Worm (Caenorhabditis elegans): ENCODE data around the gene cri-3.
"Not testable (repeated sequence)": the region's sequence is repeated elsewhere in the genome, so short reads cannot be mapped to it uniquely, and the experiment has no call there.

Gene cri-3

DNA sequence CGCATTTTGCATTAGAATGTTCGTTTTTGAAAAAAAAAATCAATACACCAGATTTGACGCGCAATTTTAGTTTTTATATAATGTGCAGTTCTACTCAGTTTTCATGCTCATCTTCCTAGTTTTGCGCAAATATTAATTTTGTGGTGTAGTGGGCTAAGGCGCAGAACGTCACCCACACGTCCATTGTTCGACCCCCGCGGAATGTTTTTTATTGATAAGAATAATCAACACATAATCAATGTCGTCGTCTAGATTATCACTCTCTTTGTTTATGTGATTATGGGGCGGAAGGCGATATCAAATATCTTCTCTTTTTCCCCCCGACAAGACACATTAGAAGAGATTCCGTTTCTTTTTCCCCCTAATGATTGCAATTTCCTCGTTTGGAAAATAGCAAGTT is 40.4 kb upstream of the cri-3 start:
- TF ChIP-seq attf-3 (GFP tag; conservative IDR thresholded peaks at IDR 0.05) (no peak), hmg-20 (GFP tag; IDR thresholded peaks at IDR 0.05) (no peak), ztf-25 (GFP tag; IDR thresholded peaks at IDR 0.05) (no peak), hmg-1.2 (GFP tag; IDR thresholded peaks at IDR 0.05) (0 out of 2 replicates have a peak, but pooled peaks have one; percentile 16), xnd-1 (tag; optimal IDR thresholded peaks at IDR 0.05) (no peak), dpl-1 (GFP tag; optimal IDR thresholded peaks at IDR 0.05) (no peak), cebp-1 (GFP tag; IDR thresholded peaks at IDR 0.05) (no peak), cebp-1 (tag; optimal IDR thresholded peaks at IDR 0.05) (no peak), B0261.1 (tag; optimal IDR thresholded peaks at IDR 0.05) (peak; percentile 49), sea-2 (GFP tag; IDR thresholded peaks at IDR 0.05) (no peak), let-607 (tag; optimal IDR thresholded peaks at IDR 0.05) (no peak), madf-6 (GFP tag; IDR thresholded peaks at IDR 0.05) (no peak), cebp-2 (GFP tag; IDR thresholded peaks at IDR 0.05) (no peak), Y53G8AR.9 (GFP tag; conservative IDR thresholded peaks at IDR 0.05) (no peak), tbp1 (GFP tag; optimal IDR thresholded peaks at IDR 0.05) (peak; percentile 79), nfya-1 (tag; optimal IDR thresholded peaks at IDR 0.05; ENCODE audit: borderline replicate concordance, insufficient read depth) (no peak), lin-26 (GFP tag; IDR thresholded peaks at IDR 0.05) (no peak), ama-1 (optimal IDR thresholded peaks at IDR 0.05) (no peak), ama-1 (GFP tag; optimal IDR thresholded peaks at IDR 0.05) (no peak), rpc-1 (optimal IDR thresholded peaks at IDR 0.05) (peak; percentile 44), rpc-1 (tag; optimal IDR thresholded peaks at IDR 0.05) (peak; percentile 71), snpc-1.1 (tag; optimal IDR thresholded peaks at IDR 0.05; ENCODE audit: insufficient read depth) (no peak), ztf-18 (tag; optimal IDR thresholded peaks at IDR 0.05) (no peak), F33H1.4 (GFP tag; IDR thresholded peaks at IDR 0.05) (0 out of 2 replicates have a peak, but pooled peaks have one; percentile 23), lsl-1 (GFP tag; optimal IDR thresholded peaks at IDR 0.05) (peak; percentile 4), F57C9.4 (tag; optimal IDR thresholded peaks at IDR 0.05) (no peak)

DNA sequence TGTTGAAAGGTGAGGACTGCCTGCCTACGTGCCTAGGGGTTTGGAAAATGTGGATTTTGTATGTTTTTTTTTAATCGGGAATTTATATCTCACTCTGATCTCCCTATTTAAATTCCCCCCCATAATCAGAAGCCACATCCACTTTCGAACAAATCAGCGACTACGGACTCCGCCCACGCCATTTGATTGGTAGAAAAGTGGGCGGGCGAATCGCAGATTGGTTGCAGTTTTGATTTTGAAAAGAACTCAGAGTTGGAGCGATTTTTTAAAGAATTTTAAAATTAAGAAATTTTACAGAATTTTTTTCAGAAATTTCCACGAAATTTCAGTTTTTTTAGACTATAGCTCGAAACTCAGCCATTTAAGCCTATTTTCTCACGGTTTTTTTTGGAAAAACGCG is 36.1 kb upstream of the cri-3 start:
- TF ChIP-seq lsl-1 (GFP tag; optimal IDR thresholded peaks at IDR 0.05) (no peak), hmg-1.2 (GFP tag; IDR thresholded peaks at IDR 0.05) (no peak), F10E7.11 (tag; optimal IDR thresholded peaks at IDR 0.05) (no peak), cebp-2 (GFP tag; IDR thresholded peaks at IDR 0.05) (no peak), nfya-2 (GFP tag; IDR thresholded peaks at IDR 0.05) (no peak), unc-62 (GFP tag; optimal IDR thresholded peaks at IDR 0.05) (no peak), tbx-9 (tag; optimal IDR thresholded peaks at IDR 0.05; ENCODE audit: borderline replicate concordance) (no peak), hsf-1 (GFP tag; IDR thresholded peaks at IDR 0.05) (no peak), nhr-179 (tag; optimal IDR thresholded peaks at IDR 0.05) (no peak), madf-3 (GFP tag; IDR thresholded peaks at IDR 0.05) (no peak)

DNA sequence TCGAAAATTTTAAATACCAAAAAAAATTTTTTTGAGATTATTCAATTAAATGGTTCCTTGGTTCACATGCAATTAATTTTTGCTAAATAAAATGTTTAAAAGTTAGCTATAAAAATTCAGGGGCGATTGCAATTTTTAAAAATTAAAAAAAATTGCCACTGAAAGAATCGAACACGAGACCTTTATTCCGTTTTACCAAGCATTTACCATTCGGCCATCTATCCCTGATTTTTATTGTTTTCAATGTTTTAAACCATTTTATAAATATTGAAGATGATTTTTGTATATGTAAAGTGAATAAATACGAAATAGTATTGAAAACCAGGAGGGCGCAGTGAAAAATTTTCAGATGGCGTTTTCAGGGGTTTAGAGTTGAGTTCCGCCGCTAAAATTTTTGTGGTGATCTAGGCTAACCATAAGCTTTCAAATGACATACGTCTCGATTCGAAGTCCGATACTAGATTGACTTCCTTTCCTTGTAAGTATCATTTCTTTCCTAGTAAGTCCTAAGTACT is 33.9 kb upstream of the cri-3 start:
- TF ChIP-seq rpc-1 (optimal IDR thresholded peaks at IDR 0.05) = not testable (repeated sequence)
- TF ChIP-seq rpc-1 (tag; optimal IDR thresholded peaks at IDR 0.05) = peak; percentile 57
- peak; percentile 64 for TF ChIP-seq tbp1 (GFP tag; optimal IDR thresholded peaks at IDR 0.05)
- peak; percentile 61 for TF ChIP-seq lin-26 (GFP tag; IDR thresholded peaks at IDR 0.05)
- TF ChIP-seq ztf-25 (GFP tag; IDR thresholded peaks at IDR 0.05) = 0 out of 2 replicates have a peak, but pooled peaks have one; percentile 71
- TF ChIP-seq B0261.1 (tag; optimal IDR thresholded peaks at IDR 0.05) = peak; percentile 34
- TF ChIP-seq hmg-1.2 (GFP tag; IDR thresholded peaks at IDR 0.05) = peak; percentile 86

DNA sequence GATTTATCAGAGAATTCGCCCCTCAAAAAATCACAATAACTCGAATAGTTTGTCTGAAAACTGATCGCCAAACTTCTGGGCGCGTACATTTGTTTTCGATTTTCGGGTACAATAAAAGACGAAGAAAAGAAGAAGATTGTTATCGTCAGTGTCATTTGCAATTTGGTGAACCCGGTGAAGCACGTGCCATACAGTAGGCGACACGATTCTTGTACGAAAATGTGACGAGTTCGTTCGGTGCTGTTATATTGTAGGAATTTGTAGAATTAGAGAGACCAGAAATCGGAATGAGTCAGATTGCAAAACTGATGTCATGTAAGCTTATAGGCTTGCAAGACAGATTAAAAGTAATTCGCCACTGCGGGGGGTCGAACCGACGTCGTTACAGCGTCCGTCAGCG is 28.4 kb upstream of the cri-3 start:
- TF ChIP-seq tbp1 (GFP tag; optimal IDR thresholded peaks at IDR 0.05) = no peak
